Worm (Caenorhabditis elegans) whole organism, L4 larva: ENCODE results near the gene irld-24.
A peak's percentile ranks its signal among the peaks of the same experiment; 100 is the strongest.

Experiments
- F10B5.3 ChIP-seq: sonication (generic microtip); optimal IDR thresholded peaks from 2 replicates; lab custom pipeline; 2016; ENCODE audit warnings: mild to moderate bottlenecking, missing genetic modification characterization, missing compliant biosample characterization
- T26A8.4 ChIP-seq: fragments of 200-800 bp; sonication (Bioruptor generic); IDR thresholded peaks from 2 replicates; pipeline ENCODE4 v1.3.6; 2022; ENCODE audit warnings: missing genetic modification characterization, missing compliant biosample characterization
- Y5F2A.4 ChIP-seq: fragments of 200-800 bp; sonication (Bioruptor generic); optimal IDR thresholded peaks from 2 replicates; lab custom pipeline; 2018; ENCODE audit warnings: mild to moderate bottlenecking, missing genetic modification characterization, missing compliant biosample characterization
- Y75B8A.6 ChIP-seq: fragments of 200-800 bp; sonication (Bioruptor generic); IDR thresholded peaks from 2 replicates; pipeline ENCODE4 v1.3.6; 2022; ENCODE audit warnings: missing genetic modification reagents, missing genetic modification characterization, missing compliant biosample characterization
- ZK337.2 ChIP-seq: fragments of 200-800 bp; sonication (Bioruptor generic); IDR thresholded peaks from 2 replicates; pipeline ENCODE4 v1.3.6; 2022; ENCODE audit warnings: missing genetic modification reagents, missing genetic modification characterization, missing compliant biosample characterization
- ZK546.5 ChIP-seq, 2 experiments: sonication (generic microtip); optimal IDR thresholded peaks; 2 replicates each; lab custom pipeline; 2017; ENCODE audit warnings: missing biosample characterization in 2 of 2, missing genetic modification characterization in 2 of 2
- aly-2 ChIP-seq: sonication (generic microtip); optimal IDR thresholded peaks from 2 replicates; lab custom pipeline; 2018; ENCODE audit warnings: missing biosample characterization, missing genetic modification characterization
- ama-1 ChIP-seq: fragments of 150-350 bp; optimal IDR thresholded peaks from 2 replicates; lab custom pipeline; 2014; ENCODE audit warnings: inconsistent platforms, mixed read lengths
- arid-1 ChIP-seq: fragments of 200-800 bp; sonication (Bioruptor generic); conservative IDR thresholded peaks from 2 replicates; pipeline ENCODE4 v1.3.6; 2022; ENCODE audit warnings: missing genetic modification reagents, missing genetic modification characterization, missing compliant biosample characterization
- attf-4 ChIP-seq: sonication (generic microtip); optimal IDR thresholded peaks from 3 replicates; lab custom pipeline; 2017; ENCODE audit warnings: missing biosample characterization, missing genetic modification characterization
- ceh-44 ChIP-seq: fragments of 200-800 bp; sonication (Bioruptor generic); IDR thresholded peaks from 2 replicates; pipeline ENCODE4 v1.3.6; 2022; ENCODE audit warnings: missing genetic modification reagents, missing genetic modification characterization, missing compliant biosample characterization
- ces-1 ChIP-seq: fragments of 150-350 bp; sonication (generic microtip); optimal IDR thresholded peaks from 4 replicates; lab custom pipeline; 2014; ENCODE audit warnings: missing biosample characterization, missing genetic modification reagents, missing genetic modification characterization
- ctbp-1 ChIP-seq: fragments of 200-800 bp; sonication (Bioruptor generic); IDR thresholded peaks from 2 replicates; pipeline ENCODE4 v1.3.6; 2022; ENCODE audit warnings: missing genetic modification reagents, missing genetic modification characterization, missing compliant biosample characterization
- daf-19 ChIP-seq: fragments of 200-800 bp; sonication (Bioruptor generic); conservative IDR thresholded peaks from 2 replicates; pipeline ENCODE4 v1.3.6; 2022; ENCODE audit warnings: missing genetic modification characterization, missing compliant biosample characterization
- dmd-8 ChIP-seq: fragments of 200-800 bp; sonication (Bioruptor generic); IDR thresholded peaks from 2 replicates; pipeline ENCODE4 v1.3.6; 2022; ENCODE audit warnings: missing genetic modification characterization, missing compliant biosample characterization
- dpl-1 ChIP-seq: fragments of 150-350 bp; optimal IDR thresholded peaks from 2 replicates; lab custom pipeline; 2014; ENCODE audit warnings: missing biosample characterization, missing genetic modification reagents, missing genetic modification characterization
- dve-1 ChIP-seq: sonication (generic microtip); optimal IDR thresholded peaks from 2 replicates; lab custom pipeline; 2017; ENCODE audit warnings: antibody characterized with exemption, mild to moderate bottlenecking, missing genetic modification characterization, missing compliant biosample characterization; ENCODE audit not compliant: insufficient read depth
- egl-27 ChIP-seq: sonication (generic microtip); optimal IDR thresholded peaks from 3 replicates; lab custom pipeline; 2017; ENCODE audit warnings: missing biosample characterization, missing genetic modification reagents, missing genetic modification characterization
- egl-43 ChIP-seq: fragments of 200-800 bp; sonication (Bioruptor generic); IDR thresholded peaks from 2 replicates; pipeline ENCODE4 v1.3.6; 2022; ENCODE audit warnings: missing genetic modification reagents, missing genetic modification characterization, missing compliant biosample characterization
- fkh-10 ChIP-seq: fragments of 150-350 bp; optimal IDR thresholded peaks from 2 replicates; lab custom pipeline; 2014; ENCODE audit warnings: missing biosample characterization, missing genetic modification reagents, missing genetic modification characterization
- gei-8 ChIP-seq: fragments of 200-800 bp; sonication (Bioruptor generic); optimal IDR thresholded peaks from 2 replicates; lab custom pipeline; 2018; ENCODE audit warnings: mild to moderate bottlenecking, missing genetic modification characterization, missing compliant biosample characterization
- hmg-1.1 ChIP-seq: fragments of 200-800 bp; sonication (Bioruptor generic); IDR thresholded peaks from 2 replicates; pipeline ENCODE4 v1.3.6; 2022; ENCODE audit warnings: missing genetic modification reagents, missing genetic modification characterization, missing compliant biosample characterization
- lim-7 ChIP-seq: fragments of 200-800 bp; sonication (Bioruptor generic); IDR thresholded peaks from 2 replicates; pipeline ENCODE4 v1.3.6; 2022; ENCODE audit warnings: missing genetic modification characterization, missing compliant biosample characterization
- lin-1 ChIP-seq: fragments of 200-800 bp; sonication (Bioruptor generic); IDR thresholded peaks from 2 replicates; pipeline ENCODE4 v1.3.6; 2022; ENCODE audit warnings: missing genetic modification reagents, missing genetic modification characterization, missing compliant biosample characterization
- lin-38 ChIP-seq: fragments of 200-800 bp; sonication (Bioruptor generic); IDR thresholded peaks from 2 replicates; pipeline ENCODE4 v1.3.6; 2022; ENCODE audit warnings: missing genetic modification reagents, missing genetic modification characterization, missing compliant biosample characterization
- madf-9 ChIP-seq: fragments of 200-800 bp; sonication (Bioruptor generic); conservative IDR thresholded peaks from 2 replicates; pipeline ENCODE4 v1.3.6; 2022; ENCODE audit warnings: missing genetic modification reagents, missing genetic modification characterization, missing compliant biosample characterization
- mdl-1 ChIP-seq, 2 experiments: fragments of 150-350 bp in 1 of 2; sonication (generic microtip) in 1 of 2; optimal IDR thresholded peaks; 2 replicates each; lab custom pipeline; 2014 to 2017; ENCODE audit warnings: missing biosample characterization in 2 of 2, missing genetic modification characterization in 2 of 2
- mdt-29 ChIP-seq: fragments of 200-800 bp; sonication (Bioruptor generic); IDR thresholded peaks from 2 replicates; pipeline ENCODE4 v1.3.6; 2022; ENCODE audit warnings: missing genetic modification reagents, missing genetic modification characterization, missing compliant biosample characterization
- mep-1 ChIP-seq: fragments of 150-350 bp; sonication (generic microtip); optimal IDR thresholded peaks from 3 replicates; lab custom pipeline; 2014; ENCODE audit warnings: missing biosample characterization, missing genetic modification characterization
- mxl-2 ChIP-seq: fragments of 200-800 bp; sonication (Bioruptor generic); conservative IDR thresholded peaks from 2 replicates; pipeline ENCODE4 v1.3.6; 2022; ENCODE audit warnings: missing genetic modification reagents, missing genetic modification characterization, missing compliant biosample characterization
- mxl-3 ChIP-seq: fragments of 200-800 bp; sonication (Bioruptor generic); optimal IDR thresholded peaks from 2 replicates; lab custom pipeline; 2018; ENCODE audit warnings: mild to moderate bottlenecking, missing genetic modification characterization, missing compliant biosample characterization
- nhr-10 ChIP-seq: fragments of 150-350 bp; optimal IDR thresholded peaks from 2 replicates; lab custom pipeline; 2014; ENCODE audit warnings: missing biosample characterization, missing genetic modification characterization
- nhr-11 ChIP-seq: fragments of 150-350 bp; optimal IDR thresholded peaks from 2 replicates; lab custom pipeline; 2014; ENCODE audit warnings: missing biosample characterization, missing genetic modification characterization
- nhr-111 ChIP-seq: fragments of 200-800 bp; sonication (Bioruptor generic); optimal IDR thresholded peaks from 2 replicates; lab custom pipeline; 2018; ENCODE audit warnings: mild to moderate bottlenecking, missing genetic modification characterization, missing compliant biosample characterization
- nhr-237 ChIP-seq: sonication (generic microtip); optimal IDR thresholded peaks from 2 replicates; lab custom pipeline; 2017; ENCODE audit warnings: missing biosample characterization, missing genetic modification characterization
- nhr-28 ChIP-seq: fragments of 150-350 bp; optimal IDR thresholded peaks from 2 replicates; lab custom pipeline; 2014; ENCODE audit warnings: missing biosample characterization, missing genetic modification characterization
- nhr-42 ChIP-seq: fragments of 200-800 bp; sonication (Bioruptor generic); IDR thresholded peaks from 2 replicates; pipeline ENCODE4 v1.3.6; 2022; ENCODE audit warnings: missing genetic modification characterization, missing compliant biosample characterization
- nhr-6 ChIP-seq: fragments of 150-350 bp; optimal IDR thresholded peaks from 2 replicates; lab custom pipeline; 2014; ENCODE audit warnings: missing biosample characterization, missing genetic modification characterization
- nhr-76 ChIP-seq: fragments of 150-350 bp; optimal IDR thresholded peaks from 2 replicates; lab custom pipeline; 2014; ENCODE audit warnings: missing biosample characterization, missing genetic modification characterization
- pha-4 ChIP-seq, 2 experiments: fragments of 150-350 bp in 1 of 2; fragments of 200-800 bp in 1 of 2; sonication (Bioruptor generic) in 1 of 2; IDR thresholded peaks in 1 of 2; optimal IDR thresholded peaks in 1 of 2; 2 replicates each; pipeline versions ENCODE4 v1.3.6 to Lab custom; 2014 to 2022; ENCODE audit warnings: missing genetic modification characterization in 2 of 2, missing genetic modification reagents in 2 of 2, missing biosample characterization in 1 of 2, missing compliant biosample characterization in 1 of 2
- pqm-1 ChIP-seq: sonication (generic microtip); optimal IDR thresholded peaks from 2 replicates; lab custom pipeline; 2017; ENCODE audit warnings: missing biosample characterization, missing genetic modification characterization
- saeg-2 ChIP-seq: fragments of 200-800 bp; sonication (Bioruptor generic); IDR thresholded peaks from 2 replicates; pipeline ENCODE4 v1.3.6; 2022; ENCODE audit warnings: missing genetic modification reagents, missing genetic modification characterization, missing compliant biosample characterization
- skn-1 ChIP-seq: fragments of 150-350 bp; optimal IDR thresholded peaks from 2 replicates; lab custom pipeline; 2014; ENCODE audit warnings: missing biosample characterization, missing genetic modification characterization
- snpc-1.2 ChIP-seq: fragments of 200-800 bp; sonication (Bioruptor generic); IDR thresholded peaks from 2 replicates; pipeline ENCODE4 v1.3.6; 2022; ENCODE audit warnings: missing genetic modification reagents, missing genetic modification characterization, missing compliant biosample characterization
- snpc-4 ChIP-seq: fragments of 150-350 bp; optimal IDR thresholded peaks from 2 replicates; lab custom pipeline; 2014; ENCODE audit warnings: missing biosample characterization, missing genetic modification characterization
- spr-1 ChIP-seq: sonication (generic microtip); optimal IDR thresholded peaks from 2 replicates; lab custom pipeline; 2016; ENCODE audit warnings: mild to moderate bottlenecking, missing genetic modification characterization, missing compliant biosample characterization
- spr-3 ChIP-seq: fragments of 200-800 bp; sonication (Bioruptor generic); optimal IDR thresholded peaks from 2 replicates; lab custom pipeline; 2018; ENCODE audit warnings: mild to moderate bottlenecking, missing genetic modification characterization, missing compliant biosample characterization
- tra-1 ChIP-seq: fragments of 200-800 bp; sonication (Bioruptor generic); IDR thresholded peaks from 2 replicates; pipeline ENCODE4 v1.3.6; 2022; ENCODE audit warnings: missing genetic modification reagents, missing genetic modification characterization, missing compliant biosample characterization
- unc-39 ChIP-seq: sonication (generic microtip); optimal IDR thresholded peaks from 2 replicates; lab custom pipeline; 2017; ENCODE audit warnings: missing biosample characterization, missing genetic modification characterization
- zip-2 ChIP-seq: fragments of 150-350 bp; optimal IDR thresholded peaks from 2 replicates; lab custom pipeline; 2014; ENCODE audit warnings: missing biosample characterization, missing genetic modification characterization
- ztf-11 ChIP-seq: fragments of 150-350 bp; optimal IDR thresholded peaks from 2 replicates; lab custom pipeline; 2014; ENCODE audit warnings: missing biosample characterization, missing genetic modification characterization
- ztf-7 ChIP-seq: fragments of 150-350 bp; optimal IDR thresholded peaks from 2 replicates; lab custom pipeline; 2014; ENCODE audit warnings: missing biosample characterization, missing genetic modification characterization

Gene irld-24

DNA sequence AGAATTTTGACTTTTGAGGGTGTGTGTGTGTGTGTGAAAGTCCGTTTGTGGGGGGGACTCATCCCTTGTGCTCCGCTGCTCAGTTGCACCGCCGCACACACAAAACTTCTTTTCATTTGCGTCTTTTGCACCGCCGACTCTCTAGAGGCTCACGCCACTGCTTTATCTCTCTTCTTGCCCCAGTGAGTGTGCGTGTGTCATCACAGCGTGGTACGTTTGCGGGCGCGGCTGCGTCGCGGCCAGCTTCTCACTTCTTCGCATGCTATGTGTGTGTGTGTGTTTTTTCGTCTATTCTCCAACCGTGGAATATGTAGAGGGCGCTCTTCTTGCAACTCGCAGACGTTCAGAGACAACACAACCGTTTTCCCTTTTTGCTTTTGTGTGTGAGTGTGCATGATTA, 40.9 kb upstream of the irld-24 start:
- peak; percentile 81; the same call in 1 of the 2 replicates for TF ChIP-seq ctbp-1 (GFP tag; lab: Robert Waterston, UW)
- peak; percentile 73 for TF ChIP-seq mep-1
- TF ChIP-seq ces-1: no peak
- TF ChIP-seq arid-1: 0 out of 2 replicates have a peak, but pooled peaks have one; percentile 31
- no peak for TF ChIP-seq egl-27 (tag; lab: Kevin White, UChicago)
- peak; percentile 45 for TF ChIP-seq dve-1 (tag; lab: Kevin White, UChicago)
- TF ChIP-seq madf-9 (GFP tag; lab: Robert Waterston, UW): peak; percentile 40; the same call in 1 of the 2 replicates
- peak; percentile 62 to 87 for TF ChIP-seq mdl-1 (tag; optimal IDR thresholded peaks at IDR 0.05; lab: Kevin White, UChicago)
- peak; percentile 43; the same call in 1 of the 2 replicates for TF ChIP-seq T26A8.4 (GFP tag; lab: Robert Waterston, UW)
- no peak for TF ChIP-seq nhr-111 (GFP tag; lab: Kevin White, UChicago)
- peak; percentile 20 for TF ChIP-seq zip-2 (tag; lab: Kevin White, UChicago)
- TF ChIP-seq snpc-4: peak; percentile 57
- no peak for TF ChIP-seq lin-1 (GFP tag; lab: Robert Waterston, UW)
- no peak for TF ChIP-seq ztf-7 (tag; lab: Kevin White, UChicago)
- TF ChIP-seq nhr-76 (tag; lab: Kevin White, UChicago): no peak
- TF ChIP-seq dmd-8 (GFP tag; lab: Robert Waterston, UW): no peak
- no peak for TF ChIP-seq gei-8 (GFP tag; lab: Kevin White, UChicago)
- TF ChIP-seq unc-39 (tag; lab: Kevin White, UChicago): no peak
- no peak for TF ChIP-seq mxl-2 (GFP tag; lab: Robert Waterston, UW)
- TF ChIP-seq nhr-6 (tag; lab: Kevin White, UChicago): peak; percentile 64
- TF ChIP-seq spr-1 (tag; lab: Kevin White, UChicago): no peak
- TF ChIP-seq lin-38: no peak
- TF ChIP-seq Y75B8A.6 (GFP tag; lab: Robert Waterston, UW): no peak
- TF ChIP-seq attf-4 (tag; lab: Kevin White, UChicago): no peak
- no peak for TF ChIP-seq daf-19 (GFP tag; lab: Robert Waterston, UW)
- 0 out of 2 replicates have a peak, but pooled peaks have one; percentile 49 for TF ChIP-seq tra-1
- TF ChIP-seq skn-1: no peak
- no peak for TF ChIP-seq pqm-1 (tag; lab: Kevin White, UChicago)
- TF ChIP-seq nhr-11 (tag; lab: Kevin White, UChicago): peak; percentile 62
- TF ChIP-seq ztf-11: no peak
- peak; percentile 39 for TF ChIP-seq nhr-28
- no peak for TF ChIP-seq nhr-237 (tag; lab: Kevin White, UChicago)
- TF ChIP-seq spr-3 (GFP tag; lab: Kevin White, UChicago): no peak
- no peak for TF ChIP-seq nhr-42 (GFP tag; lab: Robert Waterston, UW)
- TF ChIP-seq fkh-10 (GFP tag; lab: Kevin White, UChicago): peak; percentile 68
- TF ChIP-seq ZK546.5 (tag; optimal IDR thresholded peaks at IDR 0.05; lab: Kevin White, UChicago): no peak
- peak; percentile 81 for TF ChIP-seq mxl-3 (GFP tag; lab: Kevin White, UChicago)
- TF ChIP-seq ceh-44 (GFP tag; lab: Robert Waterston, UW): 0 out of 2 replicates have a peak, but pooled peaks have one; percentile 33
- TF ChIP-seq aly-2 (tag; lab: Kevin White, UChicago): no peak
- no peak for TF ChIP-seq snpc-1.2 (GFP tag; lab: Robert Waterston, UW)
- no peak for TF ChIP-seq lim-7 (GFP tag; lab: Robert Waterston, UW)
- no peak for TF ChIP-seq ama-1
- TF ChIP-seq saeg-2: 0 out of 2 replicates have a peak, but pooled peaks have one; percentile 45
- no peak for TF ChIP-seq nhr-10 (tag; lab: Kevin White, UChicago)
- TF ChIP-seq hmg-1.1: peak; percentile 90
- no peak for TF ChIP-seq mdt-29 (GFP tag; lab: Robert Waterston, UW)
- no peak; the same call in 1 of the 2 replicates for TF ChIP-seq ZK337.2 (GFP tag; lab: Robert Waterston, UW)
- peak; percentile 36; the same call in 1 of the 2 replicates for TF ChIP-seq pha-4 (GFP tag; IDR thresholded peaks at IDR 0.05; lab: Robert Waterston, UW)
- no peak for TF ChIP-seq pha-4 (tag; optimal IDR thresholded peaks at IDR 0.05; lab: Kevin White, UChicago)
- no peak for TF ChIP-seq Y5F2A.4 (GFP tag; lab: Kevin White, UChicago)
- peak; percentile 0 for TF ChIP-seq dpl-1 (GFP tag; lab: Kevin White, UChicago)
- TF ChIP-seq egl-43 (GFP tag; lab: Robert Waterston, UW): peak; percentile 82
- peak; percentile 2 for TF ChIP-seq F10B5.3
